Fruit fly (Drosophila melanogaster) whole organism, embryonic: ENCODE results near the gene Drgx.

ENCODE experiments used
- Abd-B ChIP-seq: fragments of 200-800 bp; sonication (Bioruptor generic); optimal IDR thresholded peaks from 2 replicates; lab custom pipeline; 2018; ENCODE audit warnings: missing biosample characterization, mild to moderate bottlenecking, missing genetic modification characterization, moderate library complexity
- Atf6 ChIP-seq: fragments of 200-800 bp; sonication (Bioruptor generic); IDR thresholded peaks from 2 replicates; pipeline ENCODE4 v1.3.6; 2022; ENCODE audit warnings: missing biosample characterization, missing genetic modification characterization
- CG10321 ChIP-seq: fragments of 200-800 bp; sonication (Bioruptor generic); IDR thresholded peaks from 2 replicates; pipeline ENCODE4 v1.3.6; 2022; ENCODE audit warnings: missing biosample characterization, missing genetic modification characterization
- CG11085 ChIP-seq: fragments of 200-800 bp; sonication (Bioruptor generic); IDR thresholded peaks from 2 replicates; pipeline ENCODE4 v1.3.6; 2022; ENCODE audit warnings: missing biosample characterization, missing genetic modification characterization
- CG11456 ChIP-seq: fragments of 200-800 bp; sonication (Bioruptor generic); IDR thresholded peaks from 3 replicates; pipeline ENCODE4 v1.3.6; 2022; ENCODE audit warnings: missing biosample characterization, missing genetic modification characterization
- CG11560 ChIP-seq: fragments of 200-800 bp; sonication (Bioruptor generic); IDR thresholded peaks from 3 replicates; pipeline ENCODE4 v1.3.6; 2022; ENCODE audit warnings: missing biosample characterization, missing genetic modification characterization
- CG11723 ChIP-seq: fragments of 200-800 bp; sonication (Bioruptor generic); optimal IDR thresholded peaks from 2 replicates; lab custom pipeline; 2017; ENCODE audit warnings: missing biosample characterization, mild to moderate bottlenecking, missing genetic modification characterization
- CG12236 ChIP-seq: fragments of 200-800 bp; sonication (Bioruptor generic); optimal IDR thresholded peaks from 2 replicates; lab custom pipeline; 2016; ENCODE audit warnings: missing biosample characterization, missing genetic modification characterization
- CG12299 ChIP-seq: fragments of 200-800 bp; sonication (Bioruptor generic); optimal IDR thresholded peaks from 2 replicates; lab custom pipeline; 2018; ENCODE audit warnings: missing biosample characterization, mild to moderate bottlenecking, missing genetic modification characterization
- CG12769 ChIP-seq: fragments of 200-800 bp; sonication (Bioruptor generic); optimal IDR thresholded peaks from 2 replicates; lab custom pipeline; 2019; ENCODE audit warnings: missing biosample characterization, mild to moderate bottlenecking, missing genetic modification characterization, moderate library complexity
- CG1603 ChIP-seq: fragments of 200-800 bp; sonication (Bioruptor generic); optimal IDR thresholded peaks from 2 replicates; lab custom pipeline; 2019; ENCODE audit warnings: missing biosample characterization, mild to moderate bottlenecking, missing genetic modification characterization, moderate library complexity
- CG17328 ChIP-seq: fragments of 200-800 bp; sonication (Bioruptor generic); IDR thresholded peaks from 2 replicates; pipeline ENCODE4 v1.3.6; 2022; ENCODE audit warnings: missing biosample characterization, missing genetic modification characterization
- CG17912 ChIP-seq: fragments of 200-800 bp; sonication (Bioruptor generic); optimal IDR thresholded peaks from 2 replicates; lab custom pipeline; 2018; ENCODE audit warnings: missing biosample characterization, mild to moderate bottlenecking, missing genetic modification characterization
- CG2202 ChIP-seq: fragments of 200-800 bp; sonication (Bioruptor generic); optimal IDR thresholded peaks from 2 replicates; lab custom pipeline; 2018; ENCODE audit warnings: missing biosample characterization, mild to moderate bottlenecking, missing genetic modification characterization
- CG34422 ChIP-seq: fragments of 200-800 bp; sonication (Bioruptor generic); IDR thresholded peaks from 3 replicates; pipeline ENCODE4 v1.3.6; 2022; ENCODE audit warnings: missing biosample characterization, missing genetic modification characterization
- CG6683 ChIP-seq: fragments of 200-800 bp; sonication (Bioruptor generic); optimal IDR thresholded peaks from 2 replicates; lab custom pipeline; 2017; ENCODE audit warnings: missing biosample characterization, mild to moderate bottlenecking, missing genetic modification characterization, missing genetic modification reagents
- CG7556 ChIP-seq: fragments of 200-800 bp; sonication (Bioruptor generic); optimal IDR thresholded peaks from 2 replicates; lab custom pipeline; 2017; ENCODE audit warnings: missing biosample characterization, mild to moderate bottlenecking, missing genetic modification characterization
- CG7786 ChIP-seq: fragments of 200-800 bp; sonication (Bioruptor generic); optimal IDR thresholded peaks from 2 replicates; lab custom pipeline; 2016; ENCODE audit warnings: missing biosample characterization, missing genetic modification characterization
- CG9797 ChIP-seq: fragments of 200-800 bp; sonication (Bioruptor generic); optimal IDR thresholded peaks from 3 replicates; lab custom pipeline; 2018; ENCODE audit warnings: missing biosample characterization, mild to moderate bottlenecking, missing genetic modification characterization
- Camta ChIP-seq: fragments of 200-800 bp; sonication (Bioruptor generic); optimal IDR thresholded peaks from 2 replicates; lab custom pipeline; 2016; ENCODE audit warnings: missing biosample characterization, missing genetic modification characterization
- Doc2 ChIP-seq: fragments of 200-800 bp; sonication (Bioruptor generic); IDR thresholded peaks from 2 replicates; pipeline ENCODE4 v1.3.6; 2022; ENCODE audit warnings: missing biosample characterization, missing genetic modification characterization
- Ets65A ChIP-seq: fragments of 200-800 bp; sonication (Bioruptor generic); peaks from one replicate; lab custom pipeline; 2016; ENCODE audit warnings: missing biosample characterization, missing genetic modification characterization
- Gsc ChIP-seq: fragments of 200-800 bp; sonication (Bioruptor generic); IDR thresholded peaks from 2 replicates; pipeline ENCODE4 v1.3.6; 2022; ENCODE audit warnings: missing biosample characterization, missing genetic modification characterization
- HmgZ ChIP-seq: fragments of 200-800 bp; sonication (Bioruptor generic); optimal IDR thresholded peaks from 2 replicates; lab custom pipeline; 2018; ENCODE audit warnings: missing biosample characterization, mild to moderate bottlenecking, missing genetic modification characterization
- Hr39 ChIP-seq: fragments of >200 bp; optimal IDR thresholded peaks from 2 replicates; lab custom pipeline; 2017
- Meics ChIP-seq: fragments of 200-800 bp; sonication (Bioruptor generic); optimal IDR thresholded peaks from 2 replicates; lab custom pipeline; 2017; ENCODE audit warnings: missing biosample characterization, mild to moderate bottlenecking, missing genetic modification characterization
- NC2β ChIP-seq: fragments of 200-800 bp; sonication (Bioruptor generic); optimal IDR thresholded peaks from 2 replicates; lab custom pipeline; 2016; ENCODE audit warnings: missing biosample characterization, missing genetic modification characterization
- NFAT ChIP-seq: fragments of 200-800 bp; sonication (Bioruptor generic); IDR thresholded peaks from 2 replicates; pipeline ENCODE4 v1.3.6; 2022; ENCODE audit warnings: missing biosample characterization, missing genetic modification characterization
- NK7.1 ChIP-seq: fragments of 200-800 bp; sonication (Bioruptor generic); optimal IDR thresholded peaks from 3 replicates; lab custom pipeline; 2016; ENCODE audit warnings: missing biosample characterization, missing genetic modification characterization
- Nf-YA ChIP-seq: fragments of 200-800 bp; sonication (Bioruptor generic); IDR thresholded peaks from 2 replicates; pipeline ENCODE4 v1.3.6; 2022; ENCODE audit warnings: missing biosample characterization, missing genetic modification characterization
- TFAM ChIP-seq: fragments of 200-800 bp; sonication (Bioruptor generic); optimal IDR thresholded peaks from 2 replicates; lab custom pipeline; 2017; ENCODE audit warnings: missing biosample characterization, missing genetic modification characterization, inconsistent platforms
- Taf1 ChIP-seq: fragments of 200-800 bp; sonication (Bioruptor generic); IDR thresholded peaks from 2 replicates; pipeline ENCODE4 v1.3.6; 2022; ENCODE audit warnings: missing biosample characterization, missing genetic modification characterization
- YL-1 ChIP-seq: fragments of 200-800 bp; sonication (Bioruptor generic); optimal IDR thresholded peaks from 3 replicates; lab custom pipeline; 2017; ENCODE audit warnings: missing biosample characterization, mild to moderate bottlenecking, missing genetic modification characterization
- abd-A ChIP-seq: fragments of 200-800 bp; sonication (Bioruptor generic); optimal IDR thresholded peaks from 3 replicates; lab custom pipeline; 2019; ENCODE audit warnings: missing biosample characterization, mild to moderate bottlenecking, missing genetic modification characterization, moderate library complexity
- corto ChIP-seq: fragments of 200-800 bp; sonication (Bioruptor generic); optimal IDR thresholded peaks from 2 replicates; lab custom pipeline; 2016; ENCODE audit warnings: missing biosample characterization, mild to moderate bottlenecking, missing genetic modification characterization, moderate library complexity
- crol ChIP-seq: fragments of 200-800 bp; sonication (Bioruptor generic); IDR thresholded peaks from 2 replicates; pipeline ENCODE4 v1.3.6; 2022; ENCODE audit warnings: missing biosample characterization, missing genetic modification characterization
- dimm ChIP-seq: fragments of 200-800 bp; sonication (Bioruptor generic); IDR thresholded peaks from 2 replicates; pipeline ENCODE4 v1.3.6; 2022; ENCODE audit warnings: missing biosample characterization, missing genetic modification characterization
- ewg ChIP-seq: fragments of 200-800 bp; sonication (Bioruptor generic); optimal IDR thresholded peaks from 3 replicates; lab custom pipeline; 2017; ENCODE audit warnings: mild to moderate bottlenecking, missing biosample characterization, missing genetic modification reagents, missing genetic modification characterization
- fd96Cb ChIP-seq: fragments of 200-800 bp; sonication (Bioruptor generic); optimal IDR thresholded peaks from 2 replicates; lab custom pipeline; 2018; ENCODE audit warnings: missing biosample characterization, mild to moderate bottlenecking, missing genetic modification characterization, moderate library complexity
- gce ChIP-seq: fragments of 200-800 bp; sonication (Bioruptor generic); IDR thresholded peaks from 3 replicates; pipeline ENCODE4 v1.3.6; 2022; ENCODE audit warnings: missing biosample characterization, missing genetic modification characterization
- gcm2 ChIP-seq: fragments of 200-800 bp; sonication (Bioruptor generic); optimal IDR thresholded peaks from 2 replicates; lab custom pipeline; 2016; ENCODE audit warnings: missing biosample characterization, missing genetic modification characterization
- gem ChIP-seq: fragments of 200-800 bp; sonication (Bioruptor generic); optimal IDR thresholded peaks from 2 replicates; lab custom pipeline; 2019; ENCODE audit warnings: missing biosample characterization, mild to moderate bottlenecking, missing genetic modification characterization, moderate library complexity
- inv ChIP-seq: fragments of 200-800 bp; sonication (Bioruptor generic); IDR thresholded peaks from 2 replicates; pipeline ENCODE4 v1.3.6; 2022; ENCODE audit warnings: missing biosample characterization, missing genetic modification characterization; ENCODE audit not compliant: partially characterized antibody
- jigr1 ChIP-seq: fragments of 200-800 bp; sonication (Bioruptor generic); IDR thresholded peaks from 3 replicates; pipeline ENCODE4 v1.3.6; 2022; ENCODE audit warnings: missing biosample characterization, missing genetic modification characterization
- klu ChIP-seq: fragments of 200-800 bp; sonication (Bioruptor generic); IDR thresholded peaks from 2 replicates; pipeline ENCODE4 v1.3.6; 2022; ENCODE audit warnings: missing biosample characterization, missing genetic modification characterization
- lola ChIP-seq, 3 experiments: fragments of >200 bp in 2 of 3; fragments of 200-800 bp in 1 of 3; sonication (Bioruptor generic) in 1 of 3; optimal IDR thresholded peaks; 2 replicates each; lab custom pipeline; 2017 to 2019; ENCODE audit warnings: missing biosample characterization in 3 of 3, missing genetic modification characterization in 3 of 3, mild to moderate bottlenecking in 1 of 3, moderate library complexity in 1 of 3
- salm ChIP-seq: fragments of 200-800 bp; sonication (Bioruptor generic); optimal IDR thresholded peaks from 2 replicates; lab custom pipeline; 2018; ENCODE audit warnings: missing biosample characterization, mild to moderate bottlenecking, missing genetic modification characterization
- stc ChIP-seq: fragments of 200-800 bp; sonication (Bioruptor generic); IDR thresholded peaks from 2 replicates; pipeline ENCODE4 v1.3.6; 2022; ENCODE audit warnings: missing biosample characterization, missing genetic modification characterization
- tgo ChIP-seq: fragments of 200-800 bp; sonication (Bioruptor generic); IDR thresholded peaks from 3 replicates; pipeline ENCODE4 v1.3.6; 2022; ENCODE audit warnings: missing biosample characterization, missing genetic modification characterization
- unpg ChIP-seq: fragments of 200-800 bp; sonication (Bioruptor generic); optimal IDR thresholded peaks from 3 replicates; lab custom pipeline; 2018; ENCODE audit warnings: missing biosample characterization, mild to moderate bottlenecking, missing genetic modification characterization, moderate library complexity
- vnd ChIP-seq: fragments of 200-800 bp; sonication (Bioruptor generic); IDR thresholded peaks from 3 replicates; pipeline ENCODE4 v1.3.6; 2022; ENCODE audit warnings: missing biosample characterization, missing genetic modification characterization; ENCODE audit not compliant: partially characterized antibody
- zen2 ChIP-seq: fragments of 200-800 bp; sonication (Bioruptor generic); IDR thresholded peaks from 3 replicates; pipeline ENCODE4 v1.3.6; 2022; ENCODE audit warnings: missing biosample characterization, missing genetic modification characterization; ENCODE audit not compliant: partially characterized antibody

The Drgx gene

DNA sequence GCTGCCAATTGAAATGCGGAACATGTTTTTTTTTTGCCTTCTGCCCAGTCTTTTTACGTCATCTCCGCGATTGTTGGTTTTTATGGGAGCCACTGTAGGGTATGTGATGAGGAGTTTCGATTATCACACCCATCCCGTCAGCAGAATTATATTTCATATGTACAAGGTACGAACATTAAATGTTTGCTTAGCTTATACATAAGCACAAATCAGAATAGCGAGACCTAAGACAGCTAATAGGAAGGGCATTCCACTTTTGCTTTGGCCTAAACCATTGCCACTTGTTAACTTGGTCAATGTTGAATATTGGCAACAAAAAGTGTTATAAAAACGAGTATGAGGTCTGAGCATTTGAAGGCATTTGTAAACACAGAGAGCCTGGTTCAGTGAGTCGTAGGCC lies 40.7 kb downstream of the Drgx start, which contains the start of gene CG2816 (continued):
- no peak for TF ChIP-seq zen2 (GFP tag; lab: Robert Waterston, UW)
- TF ChIP-seq TFAM, result no peak
- peak; percentile 63 for TF ChIP-seq CG12299 (tag; lab: Kevin White, UChicago)
- no peak for TF ChIP-seq Ets65A (GFP tag; lab: Kevin White, UChicago)
- TF ChIP-seq HmgZ (tag; lab: Kevin White, UChicago), result peak; percentile 40
- peak; percentile 95 for TF ChIP-seq CG12769 (tag; lab: Kevin White, UChicago)
- no peak for TF ChIP-seq CG2202 (tag; lab: Kevin White, UChicago)
- peak; percentile 6 for TF ChIP-seq fd96Cb (tag; lab: Kevin White, UChicago)
- TF ChIP-seq Abd-B (GFP tag; lab: Kevin White, UChicago), result peak; percentile 65
- TF ChIP-seq jigr1, result no peak
- TF ChIP-seq NFAT (GFP tag; lab: Robert Waterston, UW), result peak; percentile 68; the same call in 1 of the 2 replicates
- peak; percentile 81 for TF ChIP-seq gem (tag; lab: Kevin White, UChicago)
- TF ChIP-seq CG7556, result no peak
- peak; percentile 44 for TF ChIP-seq Meics
- TF ChIP-seq CG11085 (GFP tag; lab: Robert Waterston, UW), result 0 out of 2 replicates have a peak, but pooled peaks have one; percentile 23
- TF ChIP-seq Hr39 (lab: Kevin White, UChicago), result no peak
- no peak for TF ChIP-seq vnd (GFP tag; lab: Robert Waterston, UW)
- no peak for TF ChIP-seq gcm2 (GFP tag; lab: Kevin White, UChicago)
- no peak for TF ChIP-seq CG12236 (GFP tag; lab: Kevin White, UChicago)
- TF ChIP-seq CG7786 (GFP tag; lab: Kevin White, UChicago), result peak; percentile 89
- peak; percentile 70 for TF ChIP-seq Camta (GFP tag; lab: Kevin White, UChicago)
- TF ChIP-seq Atf6, result peak; percentile 68
- TF ChIP-seq salm (tag; lab: Kevin White, UChicago), result no peak
- TF ChIP-seq CG9797, result no peak
- TF ChIP-seq tgo (GFP tag; lab: Robert Waterston, UW), result peak; percentile 78
- TF ChIP-seq gce (GFP tag; lab: Robert Waterston, UW), result peak; percentile 27; the same call in 1 of the 3 replicates
- TF ChIP-seq CG34422, result no peak
- TF ChIP-seq abd-A (tag; lab: Kevin White, UChicago), result no peak
- no peak for TF ChIP-seq ewg (GFP tag; lab: Kevin White, UChicago)
- TF ChIP-seq Gsc (GFP tag; lab: Robert Waterston, UW), result no peak
- peak; percentile 18 for TF ChIP-seq NK7.1
- TF ChIP-seq CG1603, result peak; percentile 51
- TF ChIP-seq crol (GFP tag; lab: Robert Waterston, UW), result no peak
- 0 out of 2 replicates have a peak, but pooled peaks have one; percentile 13 for TF ChIP-seq CG10321 (GFP tag; lab: Robert Waterston, UW)
- TF ChIP-seq CG6683 (GFP tag; lab: Kevin White, UChicago), result no peak
- TF ChIP-seq Taf1 (GFP tag; lab: Robert Waterston, UW), result peak; percentile 73
- TF ChIP-seq dimm (GFP tag; lab: Robert Waterston, UW), result no peak
- no peak for TF ChIP-seq inv (GFP tag; lab: Robert Waterston, UW)
- no peak for TF ChIP-seq Nf-YA
- no peak for TF ChIP-seq CG17912 (GFP tag; lab: Kevin White, UChicago)
- TF ChIP-seq corto (GFP tag; lab: Kevin White, UChicago), result peak; percentile 34
- TF ChIP-seq klu, result peak; percentile 83
- peak; percentile 95; the same call in 2 of the 3 replicates for TF ChIP-seq CG11456
- TF ChIP-seq stc (GFP tag; lab: Robert Waterston, UW), result no peak
- peak; percentile 55 for TF ChIP-seq unpg (GFP tag; lab: Kevin White, UChicago)
- no peak for TF ChIP-seq YL-1 (GFP tag; lab: Kevin White, UChicago)
- TF ChIP-seq CG17328, result 0 out of 2 replicates have a peak, but pooled peaks have one; percentile 22
- no peak for TF ChIP-seq lola (GFP tag; optimal IDR thresholded peaks at IDR 0.05; lab: Kevin White, UChicago)
- no peak for TF ChIP-seq NC2β (GFP tag; lab: Kevin White, UChicago)
- no peak for TF ChIP-seq Doc2 (GFP tag; lab: Robert Waterston, UW)
- TF ChIP-seq CG11723 (GFP tag; lab: Kevin White, UChicago), result no peak
- peak; percentile 75 for TF ChIP-seq CG11560 (tag; lab: Robert Waterston, UW)
